Worm (Caenorhabditis elegans) whole organism, L2 larva: ENCODE measurements around the gene cku-80.

ENCODE experiments used
- R02D3.7 ChIP-seq: fragments of 150-350 bp; optimal IDR thresholded peaks from 2 replicates; lab custom pipeline; 2014; ENCODE audit warnings: missing biosample characterization, missing genetic modification characterization
- ZK546.5 ChIP-seq: sonication (generic microtip); optimal IDR thresholded peaks from 2 replicates; lab custom pipeline; 2017; ENCODE audit warnings: missing biosample characterization, missing genetic modification characterization
- ceh-82 ChIP-seq: fragments of 150-350 bp; optimal IDR thresholded peaks from 2 replicates; lab custom pipeline; 2014; ENCODE audit warnings: missing biosample characterization, missing genetic modification characterization
- crh-2 ChIP-seq: sonication (generic microtip); optimal IDR thresholded peaks from 2 replicates; lab custom pipeline; 2017; ENCODE audit warnings: missing biosample characterization, missing genetic modification characterization
- nhr-23 ChIP-seq: fragments of 150-350 bp; optimal IDR thresholded peaks from 2 replicates; lab custom pipeline; 2014; ENCODE audit warnings: missing biosample characterization, missing genetic modification reagents, missing genetic modification characterization
- peb-1 ChIP-seq: fragments of 150-350 bp; optimal IDR thresholded peaks from 2 replicates; lab custom pipeline; 2014; ENCODE audit warnings: missing biosample characterization, missing genetic modification characterization

ce11 chrIII:4444492-4444891 lies 24.8 kb downstream of the cku-80 start:
- TF ChIP-seq nhr-23 (tag; lab: Kevin White, UChicago) (no peak), crh-2 (tag; lab: Kevin White, UChicago) (no peak), ceh-82 (no peak), ZK546.5 (no peak), R02D3.7 (tag; lab: Kevin White, UChicago) (no peak), peb-1 (tag; lab: Kevin White, UChicago) (no peak)
